Worm (Caenorhabditis elegans): Measurements from ENCODE around the gene F09E10.5.

Gene F09E10.5

ce11 chrX:1504529-1505080 is 10.4 kb upstream of the F09E10.5 start:
- TF ChIP-seq unc-62 (GFP tag; optimal IDR thresholded peaks at IDR 0.05), result no peak

- TF ChIP-seq unc-62 (GFP tag; optimal IDR thresholded peaks at IDR 0.05), result no peak
Observed at ce11 chrX:1503698-1504501, 9.7 kb upstream of the F09E10.5 start.

ce11 chrX:1502914-1503313 is 8.8 kb upstream of the F09E10.5 start:
- no peak for TF ChIP-seq unc-62 (GFP tag; optimal IDR thresholded peaks at IDR 0.05)

- TF ChIP-seq unc-62 (GFP tag; optimal IDR thresholded peaks at IDR 0.05), result no peak
Observed at ce11 chrX:1502490-1502889, 8.3 kb upstream of the F09E10.5 start, which contains the start of gene F09E10.1. F09E10.1 (plus strand) TSS chrX:1502790.

- no peak for TF ChIP-seq unc-62 (GFP tag; optimal IDR thresholded peaks at IDR 0.05)
Observed at ce11 chrX:1501752-1502151, 7.6 kb upstream of the F09E10.5 start, which contains the start of gene F09E10.7. F09E10.7 (minus strand) TSS chrX:1501852.

- TF ChIP-seq unc-62 (GFP tag; optimal IDR thresholded peaks at IDR 0.05), result no peak
Observed at ce11 chrX:1499499-1499898, 5.3 kb upstream of the F09E10.5 start.

- no peak for TF ChIP-seq unc-62 (GFP tag; optimal IDR thresholded peaks at IDR 0.05)
Observed at ce11 chrX:1497581-1497980, 3.4 kb upstream of the F09E10.5 start, which contains the start of gene F09E10.6. F09E10.6 (minus strand) TSS chrX:1497681.

ce11 chrX:1495980-1496379 is 1.8 kb upstream of the F09E10.5 start:
- TF ChIP-seq unc-62 (GFP tag; optimal IDR thresholded peaks at IDR 0.05), result no peak

- no peak for TF ChIP-seq unc-62 (GFP tag; optimal IDR thresholded peaks at IDR 0.05)
Observed at ce11 chrX:1492174-1492573, 2.0 kb downstream of the F09E10.5 start.

ce11 chrX:1491036-1491435 is 3.1 kb downstream of the F09E10.5 start:
- no peak for TF ChIP-seq unc-62 (GFP tag; optimal IDR thresholded peaks at IDR 0.05)

ce11 chrX:1489574-1489973 is 4.6 kb downstream of the F09E10.5 start:
- no peak for TF ChIP-seq unc-62 (GFP tag; optimal IDR thresholded peaks at IDR 0.05)

- TF ChIP-seq unc-62 (GFP tag; optimal IDR thresholded peaks at IDR 0.05), result no peak
Observed at ce11 chrX:1488775-1489174, 5.4 kb downstream of the F09E10.5 start.

- TF ChIP-seq unc-62 (GFP tag; optimal IDR thresholded peaks at IDR 0.05), result no peak
Observed at ce11 chrX:1487096-1487495, 7.1 kb downstream of the F09E10.5 start.

ce11 chrX:1486135-1486648 is 8.0 kb downstream of the F09E10.5 start, which contains the start of the genes D1005.10 and dhs-25:
D1005.10 (minus strand) TSS chrX:1486185.
dhs-25 (plus strand) TSS chrX:1486532.
- TF ChIP-seq unc-62 (GFP tag; optimal IDR thresholded peaks at IDR 0.05), result no peak

- TF ChIP-seq unc-62 (GFP tag; optimal IDR thresholded peaks at IDR 0.05), result no peak
Observed at ce11 chrX:1485718-1486117, 8.4 kb downstream of the F09E10.5 start, which contains the start of gene D1005.4. D1005.4 (minus strand) TSS chrX:1485818.

ce11 chrX:1483229-1483628 is 10.9 kb downstream of the F09E10.5 start:
- no peak for TF ChIP-seq unc-62 (GFP tag; optimal IDR thresholded peaks at IDR 0.05)

ce11 chrX:1480564-1480963 is 13.6 kb downstream of the F09E10.5 start:
- TF ChIP-seq unc-62 (GFP tag; optimal IDR thresholded peaks at IDR 0.05), result no peak
